Fruit fly (Drosophila melanogaster): Measurements from ENCODE around the gene Whamy.

The Whamy gene

dm6 chr3R:9725121-9725956 lies 48.9 kb downstream of the Whamy start, which contains the start of gene hyd (continued):
- TF ChIP-seq Fer1 (GFP tag; optimal IDR thresholded peaks at IDR 0.05) = peak; percentile 13
- TF ChIP-seq CG1792 (GFP tag; optimal IDR thresholded peaks at IDR 0.05) = peak; percentile 36
- no peak for TF ChIP-seq CG1603 (tag; optimal IDR thresholded peaks at IDR 0.05)
- TF ChIP-seq sna (GFP tag; IDR thresholded peaks at IDR 0.05; ENCODE audit: partially characterized antibody) = peak; percentile 83
- TF ChIP-seq dati (GFP tag; IDR thresholded peaks at IDR 0.05) = no peak
- TF ChIP-seq Pdp1 (GFP tag; optimal IDR thresholded peaks at IDR 0.05) = no peak
- no peak for TF ChIP-seq CG32767 (GFP tag; IDR thresholded peaks at IDR 0.05)
- TF ChIP-seq Ets97D (GFP tag; optimal IDR thresholded peaks at IDR 0.05) = peak; percentile 51
- peak; percentile 73 for TF ChIP-seq ato (GFP tag; IDR thresholded peaks at IDR 0.05; ENCODE audit: partially characterized antibody)
- peak; percentile 92 for TF ChIP-seq MESR4 (GFP tag; optimal IDR thresholded peaks at IDR 0.05)
- TF ChIP-seq CG14014 (GFP tag; IDR thresholded peaks at IDR 0.05) = no peak
- TF ChIP-seq Nf-YA (GFP tag; IDR thresholded peaks at IDR 0.05) = peak; percentile 33; the same call in 1 of the 2 replicates
- no peak for TF ChIP-seq CG30403 (GFP tag; optimal IDR thresholded peaks at IDR 0.05)
- no peak for TF ChIP-seq CG9609 (GFP tag; optimal IDR thresholded peaks at IDR 0.05)
- peak; percentile 74; the same call in 2 of the 3 replicates for TF ChIP-seq hb (GFP tag; IDR thresholded peaks at IDR 0.05; ENCODE audit: partially characterized antibody)
- TF ChIP-seq Med (GFP tag) = peak; percentile 77

All from whole organism, embryonic.